Fruit fly (Drosophila melanogaster) whole organism, adult: ENCODE measurements around the gene abo.

Experiments used
- CG11617 ChIP-seq: fragments of 200-800 bp; sonication (Bioruptor generic); optimal IDR thresholded peaks from 2 replicates; lab custom pipeline; 2017; ENCODE audit warnings: mild to moderate bottlenecking, missing biosample characterization, missing genetic modification reagents, missing genetic modification characterization
- CG12768 ChIP-seq: fragments of 200-800 bp; sonication (Bioruptor generic); optimal IDR thresholded peaks from 2 replicates; lab custom pipeline; 2017; ENCODE audit warnings: missing biosample characterization, missing genetic modification characterization, mild to moderate bottlenecking, moderate library complexity, missing genetic modification reagents
- CG14711 ChIP-seq: fragments of 200-800 bp; sonication (Bioruptor generic); optimal IDR thresholded peaks from 2 replicates; lab custom pipeline; 2018; ENCODE audit warnings: missing biosample characterization, mild to moderate bottlenecking, missing genetic modification characterization, moderate library complexity
- CG1620 ChIP-seq: fragments of 200-800 bp; sonication (Bioruptor generic); optimal IDR thresholded peaks from 2 replicates; lab custom pipeline; 2016; ENCODE audit warnings: missing biosample characterization, missing genetic modification characterization
- CG33017 ChIP-seq: fragments of 200-800 bp; sonication (Bioruptor generic); optimal IDR thresholded peaks from 2 replicates; lab custom pipeline; 2018; ENCODE audit warnings: missing biosample characterization, mild to moderate bottlenecking, missing genetic modification characterization, moderate library complexity
- CG5204 ChIP-seq: fragments of 200-800 bp; sonication (Bioruptor generic); optimal IDR thresholded peaks from 2 replicates; lab custom pipeline; 2016; ENCODE audit warnings: missing biosample characterization, missing genetic modification characterization
- CG7045 ChIP-seq: fragments of 200-800 bp; sonication (Bioruptor generic); optimal IDR thresholded peaks from 2 replicates; lab custom pipeline; 2017; ENCODE audit warnings: missing biosample characterization, mild to moderate bottlenecking, missing genetic modification characterization
- CG7101 ChIP-seq: fragments of 200-800 bp; sonication (Bioruptor generic); optimal IDR thresholded peaks from 2 replicates; lab custom pipeline; 2018; ENCODE audit warnings: missing biosample characterization, mild to moderate bottlenecking, missing genetic modification characterization, moderate library complexity
- Clk ChIP-seq: fragments of 200-800 bp; sonication (Bioruptor generic); optimal IDR thresholded peaks from 2 replicates; lab custom pipeline; 2017; ENCODE audit warnings: missing biosample characterization, missing genetic modification characterization
- Crg-1 ChIP-seq: fragments of 200-800 bp; sonication (Bioruptor generic); optimal IDR thresholded peaks from 2 replicates; lab custom pipeline; 2016; ENCODE audit warnings: missing biosample characterization, missing genetic modification characterization
- Hr96 ChIP-seq: fragments of 200-800 bp; sonication (Bioruptor generic); optimal IDR thresholded peaks from 2 replicates; lab custom pipeline; 2016; ENCODE audit warnings: missing biosample characterization, missing genetic modification characterization
- Mnt ChIP-seq: fragments of 200-800 bp; sonication (Bioruptor generic); optimal IDR thresholded peaks from 2 replicates; lab custom pipeline; 2016; ENCODE audit warnings: missing biosample characterization, mild to moderate bottlenecking, missing genetic modification characterization
- bab1 ChIP-seq: fragments of 200-800 bp; sonication (Bioruptor generic); optimal IDR thresholded peaks from 3 replicates; lab custom pipeline; 2019; ENCODE audit warnings: missing biosample characterization, mild to moderate bottlenecking, missing genetic modification characterization, moderate library complexity
- cic ChIP-seq: fragments of 200-800 bp; sonication (Bioruptor generic); optimal IDR thresholded peaks from 2 replicates; lab custom pipeline; 2017; ENCODE audit warnings: missing biosample characterization, mild to moderate bottlenecking, missing genetic modification characterization, moderate library complexity
- cnc ChIP-seq, 2 experiments: fragments of >200 bp; optimal IDR thresholded peaks; 2 replicates each; lab custom pipeline; 2017
- kay ChIP-seq: fragments of 200-800 bp; sonication (Bioruptor generic); peaks from one replicate; lab custom pipeline; 2016; ENCODE audit warnings: missing biosample characterization, missing genetic modification characterization, borderline replicate concordance
- ovo ChIP-seq: fragments of 200-800 bp; sonication (Bioruptor generic); optimal IDR thresholded peaks from 2 replicates; lab custom pipeline; 2016; ENCODE audit warnings: missing biosample characterization, missing genetic modification characterization
- pad ChIP-seq: fragments of 200-800 bp; sonication (Bioruptor generic); optimal IDR thresholded peaks from 3 replicates; lab custom pipeline; 2017; ENCODE audit warnings: missing biosample characterization, missing genetic modification characterization, mild to moderate bottlenecking, moderate library complexity, missing genetic modification reagents
- tj ChIP-seq: fragments of 200-800 bp; sonication (Bioruptor generic); optimal IDR thresholded peaks from 3 replicates; lab custom pipeline; 2017; ENCODE audit warnings: missing biosample characterization, mild to moderate bottlenecking, missing genetic modification characterization, moderate library complexity
- toe ChIP-seq: fragments of 200-800 bp; sonication (Bioruptor generic); optimal IDR thresholded peaks from 2 replicates; lab custom pipeline; 2016; ENCODE audit warnings: missing biosample characterization, missing genetic modification characterization

abo gene

dm6 chr2L:10989162-10989561, 14.1 kb upstream of the abo start, which contains the start of gene TTLL4A:
TTLL4A (plus strand) TSS chr2L:10989401.
- TF ChIP-seq CG1620 (GFP tag; lab: Kevin White, UChicago) (peak; percentile 32), Mnt (GFP tag; lab: Kevin White, UChicago) (peak; percentile 92), CG14711 (tag; lab: Kevin White, UChicago) (peak; percentile 2), bab1 (peak; percentile 50), Hr96 (GFP tag; lab: Kevin White, UChicago) (no peak), pad (peak; percentile 25), ovo (GFP tag; lab: Kevin White, UChicago) (peak; percentile 39), Crg-1 (GFP tag; lab: Kevin White, UChicago) (no peak), toe (GFP tag; lab: Kevin White, UChicago) (no peak), CG12768 (GFP tag; lab: Kevin White, UChicago) (no peak), cnc (optimal IDR thresholded peaks at IDR 0.05; lab: Kevin White, UChicago) (no peak), cic (GFP tag; lab: Kevin White, UChicago) (no peak), CG7045 (GFP tag; lab: Kevin White, UChicago) (no peak), kay (GFP tag; lab: Kevin White, UChicago) (peak; percentile 38), CG5204 (GFP tag; lab: Kevin White, UChicago) (no peak), CG7101 (tag; lab: Kevin White, UChicago) (no peak), CG11617 (GFP tag; lab: Kevin White, UChicago) (no peak)

- no peak for TF ChIP-seq Mnt (GFP tag; lab: Kevin White, UChicago)
Observed at dm6 chr2L:10988026-10988425, 12.9 kb upstream of the abo start.

dm6 chr2L:10987370-10987853, 12.3 kb upstream of the abo start, which contains the start of the genes piwi and CG12253:
piwi (minus strand) TSS chr2L:10987420.
CG12253 (plus strand) TSS chr2L:10987806.
- TF ChIP-seq ovo (GFP tag; lab: Kevin White, UChicago): no peak
- TF ChIP-seq Clk (GFP tag; lab: Kevin White, UChicago): no peak
- peak; percentile 39 for TF ChIP-seq CG14711 (tag; lab: Kevin White, UChicago)
- no peak for TF ChIP-seq CG7045 (GFP tag; lab: Kevin White, UChicago)
- no peak for TF ChIP-seq kay (GFP tag; lab: Kevin White, UChicago)
- TF ChIP-seq Mnt (GFP tag; lab: Kevin White, UChicago): no peak
- peak; percentile 71 for TF ChIP-seq bab1
- TF ChIP-seq CG12768 (GFP tag; lab: Kevin White, UChicago): no peak
- peak; percentile 79 for TF ChIP-seq CG7101 (tag; lab: Kevin White, UChicago)
- no peak for TF ChIP-seq Crg-1 (GFP tag; lab: Kevin White, UChicago)
- no peak for TF ChIP-seq tj
- TF ChIP-seq Hr96 (GFP tag; lab: Kevin White, UChicago): no peak
- no peak for TF ChIP-seq cic (GFP tag; lab: Kevin White, UChicago)
- peak; percentile 1 for TF ChIP-seq toe (GFP tag; lab: Kevin White, UChicago)
- TF ChIP-seq cnc (optimal IDR thresholded peaks at IDR 0.05; lab: Kevin White, UChicago): no peak
- TF ChIP-seq CG11617 (GFP tag; lab: Kevin White, UChicago): peak; percentile 50
- peak; percentile 74 for TF ChIP-seq CG33017 (tag; lab: Kevin White, UChicago)
- no peak for TF ChIP-seq pad
- TF ChIP-seq CG5204 (GFP tag; lab: Kevin White, UChicago): no peak
- peak; percentile 17 for TF ChIP-seq CG1620 (GFP tag; lab: Kevin White, UChicago)

- TF ChIP-seq bab1 (peak; percentile 35), tj (no peak), Crg-1 (GFP tag; lab: Kevin White, UChicago) (no peak)
Observed at dm6 chr2L:10986138-10986537, 11.0 kb upstream of the abo start.

dm6 chr2L:10976864-10977586, 1.9 kb upstream of the abo start:
- TF ChIP-seq Crg-1 (GFP tag; lab: Kevin White, UChicago) (no peak), tj (peak; percentile 33), cic (GFP tag; lab: Kevin White, UChicago) (peak; percentile 21), bab1 (peak; percentile 36), CG33017 (tag; lab: Kevin White, UChicago) (no peak)

dm6 chr2L:10976046-10976863, 1.2 kb upstream of the abo start, which contains the start of the genes ATPsynG and SCAR:
ATPsynG (minus strand) TSS chr2L:10976399.
SCAR (plus strand) TSS chr2L:10976772.
- no peak for TF ChIP-seq toe (GFP tag; lab: Kevin White, UChicago)
- no peak for TF ChIP-seq CG1620 (GFP tag; lab: Kevin White, UChicago)
- no peak for TF ChIP-seq cnc (optimal IDR thresholded peaks at IDR 0.05; lab: Kevin White, UChicago)
- no peak for TF ChIP-seq CG33017 (tag; lab: Kevin White, UChicago)
- no peak for TF ChIP-seq CG11617 (GFP tag; lab: Kevin White, UChicago)
- no peak for TF ChIP-seq kay (GFP tag; lab: Kevin White, UChicago)
- no peak for TF ChIP-seq CG14711 (tag; lab: Kevin White, UChicago)
- no peak for TF ChIP-seq bab1
- no peak for TF ChIP-seq Mnt (GFP tag; lab: Kevin White, UChicago)
- no peak for TF ChIP-seq CG12768 (GFP tag; lab: Kevin White, UChicago)
- no peak for TF ChIP-seq CG5204 (GFP tag; lab: Kevin White, UChicago)
- TF ChIP-seq ovo (GFP tag; lab: Kevin White, UChicago): no peak
- TF ChIP-seq tj: no peak
- no peak for TF ChIP-seq CG7045 (GFP tag; lab: Kevin White, UChicago)
- no peak for TF ChIP-seq Hr96 (GFP tag; lab: Kevin White, UChicago)
- no peak for TF ChIP-seq CG7101 (tag; lab: Kevin White, UChicago)
- TF ChIP-seq pad: no peak
- TF ChIP-seq Crg-1 (GFP tag; lab: Kevin White, UChicago): no peak
- no peak for TF ChIP-seq cic (GFP tag; lab: Kevin White, UChicago)
